Fruit fly (Drosophila melanogaster): ENCODE measurements around the gene Ubc2.
A peak's percentile ranks its signal among the peaks of the same experiment; 100 is the strongest.

DNA sequence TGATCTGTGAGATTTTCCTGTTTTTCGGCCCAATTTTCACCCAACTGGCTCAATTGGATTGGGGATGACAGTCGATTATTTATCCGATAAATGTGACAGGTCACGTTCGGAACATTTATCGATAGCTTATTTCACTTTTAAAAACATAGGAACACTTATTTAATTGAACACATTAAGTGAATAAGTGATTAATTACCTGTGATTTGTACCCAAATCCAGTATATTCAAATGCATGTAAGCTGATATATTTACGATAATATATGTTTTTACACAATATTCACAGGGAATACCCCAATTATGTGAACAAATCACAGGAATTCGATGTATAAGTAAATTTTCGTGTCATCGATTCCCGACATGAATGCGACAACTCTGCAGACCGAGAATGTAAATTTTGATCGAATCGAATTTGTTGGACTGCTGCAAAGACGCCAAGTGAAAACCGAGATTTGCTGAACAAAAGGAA lies 35.4 kb downstream of the Ubc2 start, which contains the start of the genes EMC3 and Dpy-30L1:
- TF ChIP-seq CG4360 (GFP tag; IDR thresholded peaks at IDR 0.05) (no peak), CG3726 (GFP tag; IDR thresholded peaks at IDR 0.05) (no peak), CG8944 (GFP tag; optimal IDR thresholded peaks at IDR 0.05) (peak; percentile 29), E2f1 (GFP tag; IDR thresholded peaks at IDR 0.05) (no peak), aop (GFP tag; IDR thresholded peaks at IDR 0.05) (no peak), CG9727 (GFP tag; optimal IDR thresholded peaks at IDR 0.05) (peak; percentile 52), Adf1 (GFP tag; IDR thresholded peaks at IDR 0.05) (no peak), row (GFP tag; IDR thresholded peaks at IDR 0.05) (peak; percentile 90), fu2 (GFP tag; optimal IDR thresholded peaks at IDR 0.05) (peak; percentile 26)

Data from whole organism, embryonic.